Worm (Caenorhabditis elegans): ENCODE results near the gene taf-8.

Gene taf-8

ce11 chrII:9652919-9653318 is 16.2 kb upstream of the taf-8 start, which contains the start of gene ZK1307.3:
TSS of gene ZK1307.3 (minus strand) at chrII:9653019.
- TF ChIP-seq lsy-12 (tag; optimal IDR thresholded peaks at IDR 0.05) (no peak), mdl-1 (tag; optimal IDR thresholded peaks at IDR 0.05) (no peak), nhr-43 (tag; optimal IDR thresholded peaks at IDR 0.05; ENCODE audit: poor library complexity, severe bottlenecking) (no peak)

ce11 chrII:9653679-9654078 is 15.4 kb upstream of the taf-8 start, which contains the start of gene ZK1307.2:
TSS of gene ZK1307.2 (minus strand) at chrII:9653952.
- TF ChIP-seq nhr-12 (tag; optimal IDR thresholded peaks at IDR 0.05) (no peak), ceh-9 (tag; optimal IDR thresholded peaks at IDR 0.05) (no peak), hmg-11 (tag; optimal IDR thresholded peaks at IDR 0.05) (no peak), unc-39 (tag; optimal IDR thresholded peaks at IDR 0.05) (no peak), elt-1 (tag; optimal IDR thresholded peaks at IDR 0.05) (no peak), aly-2 (tag; optimal IDR thresholded peaks at IDR 0.05) (no peak), mml-1 (tag; optimal IDR thresholded peaks at IDR 0.05) (no peak), pqm-1 (tag; optimal IDR thresholded peaks at IDR 0.05) (no peak), pha-4 (tag; optimal IDR thresholded peaks at IDR 0.05) (no peak)

- TF ChIP-seq fkh-10 (GFP tag; optimal IDR thresholded peaks at IDR 0.05) (no peak), elt-2 (tag; optimal IDR thresholded peaks at IDR 0.05) (peak; percentile 17), pqm-1 (tag; optimal IDR thresholded peaks at IDR 0.05) (peak; percentile 13)
These were observed 13.5 kb upstream of the taf-8 start, which contains the start of gene ZK1307.1 for ce11 chrII:9655530-9656139. TSS of gene ZK1307.1 (minus strand) at chrII:9655580.

- TF ChIP-seq fkh-2 (tag; optimal IDR thresholded peaks at IDR 0.05) = no peak
- TF ChIP-seq lin-15B (tag; optimal IDR thresholded peaks at IDR 0.05) = no peak
- peak; percentile 41 for TF ChIP-seq nhr-43 (tag; optimal IDR thresholded peaks at IDR 0.05; ENCODE audit: poor library complexity, severe bottlenecking)
- peak; percentile 44 for TF ChIP-seq nhr-23 (tag; optimal IDR thresholded peaks at IDR 0.05)
- peak; percentile 87 for TF ChIP-seq elt-2 (tag; optimal IDR thresholded peaks at IDR 0.05)
- peak; percentile 74 for TF ChIP-seq pqm-1 (tag; optimal IDR thresholded peaks at IDR 0.05)
- TF ChIP-seq sea-2 (GFP tag; optimal IDR thresholded peaks at IDR 0.05) = no peak
- TF ChIP-seq lsy-12 (tag; optimal IDR thresholded peaks at IDR 0.05) = peak; percentile 11
- TF ChIP-seq pha-4 (tag; optimal IDR thresholded peaks at IDR 0.05) = peak; percentile 47
These were observed 12.8 kb upstream of the taf-8 start, which contains the start of gene gstk-1 for ce11 chrII:9656210-9656755. TSS of gene gstk-1 (plus strand) at chrII:9656705.

ce11 chrII:9658915-9659314 is 10.2 kb upstream of the taf-8 start, which contains the start of gene ZK1320.2:
TSS of gene ZK1320.2 (minus strand) at chrII:9659002.
- TF ChIP-seq elt-2 (tag; optimal IDR thresholded peaks at IDR 0.05) (peak; percentile 66), pqm-1 (tag; optimal IDR thresholded peaks at IDR 0.05) (peak; percentile 42), fkh-2 (tag; optimal IDR thresholded peaks at IDR 0.05) (no peak), nhr-12 (tag; optimal IDR thresholded peaks at IDR 0.05) (no peak)

ce11 chrII:9660379-9660778 is 8.7 kb upstream of the taf-8 start, which contains the start of gene ZK1320.3:
TSS of gene ZK1320.3 (minus strand) at chrII:9660419.
- TF ChIP-seq nhr-12 (tag; optimal IDR thresholded peaks at IDR 0.05) = no peak
- TF ChIP-seq ceh-16 (tag; optimal IDR thresholded peaks at IDR 0.05) = no peak
- peak; percentile 67 for TF ChIP-seq elt-2 (tag; optimal IDR thresholded peaks at IDR 0.05)
- no peak for TF ChIP-seq elt-3 (tag; optimal IDR thresholded peaks at IDR 0.05)
- TF ChIP-seq pqm-1 (tag; optimal IDR thresholded peaks at IDR 0.05) = peak; percentile 18

ce11 chrII:9662160-9662559 is 7.0 kb upstream of the taf-8 start:
- no peak for TF ChIP-seq R02D3.7 (tag; optimal IDR thresholded peaks at IDR 0.05)
- no peak for TF ChIP-seq lsy-12 (tag; optimal IDR thresholded peaks at IDR 0.05)
- TF ChIP-seq ama-1 (optimal IDR thresholded peaks at IDR 0.05) = no peak
- TF ChIP-seq elt-2 (tag; optimal IDR thresholded peaks at IDR 0.05) = no peak
- TF ChIP-seq tbx-2 (tag; optimal IDR thresholded peaks at IDR 0.05) = no peak
- TF ChIP-seq egl-5 (tag; optimal IDR thresholded peaks at IDR 0.05) = no peak
- TF ChIP-seq ceh-16 (tag; optimal IDR thresholded peaks at IDR 0.05) = no peak
- no peak for TF ChIP-seq lin-39 (tag; optimal IDR thresholded peaks at IDR 0.05)
- TF ChIP-seq unc-62 (GFP tag; optimal IDR thresholded peaks at IDR 0.05) = no peak
- TF ChIP-seq mml-1 (tag; optimal IDR thresholded peaks at IDR 0.05) = no peak

Data from whole organism, L3 larva.